Worm (Caenorhabditis elegans) whole organism, L1 larva: ENCODE results near the gene dyci-1.
A peak's percentile ranks its signal among the peaks of the same experiment; 100 is the strongest.

Source experiments
- C34B4.2 ChIP-seq: sonication (generic microtip); optimal IDR thresholded peaks from 2 replicates; lab custom pipeline; 2017; ENCODE audit warnings: mild to moderate bottlenecking, missing genetic modification characterization, missing compliant biosample characterization
- F16B12.6 ChIP-seq: fragments of 150-350 bp; optimal IDR thresholded peaks from 2 replicates; lab custom pipeline; 2014; ENCODE audit warnings: missing biosample characterization, missing genetic modification characterization
- Y116A8C.19 ChIP-seq: sonication (generic microtip); optimal IDR thresholded peaks from 2 replicates; lab custom pipeline; 2016; ENCODE audit warnings: missing compliant biosample characterization, missing genetic modification characterization, borderline replicate concordance
- aha-1 ChIP-seq: fragments of 150-350 bp; optimal IDR thresholded peaks from 2 replicates; lab custom pipeline; 2014; ENCODE audit warnings: missing biosample characterization, missing genetic modification characterization
- ama-1 ChIP-seq: fragments of 150-350 bp; optimal IDR thresholded peaks from 2 replicates; lab custom pipeline; 2014
- blmp-1 ChIP-seq: fragments of 150-350 bp; optimal IDR thresholded peaks from 2 replicates; lab custom pipeline; 2014; ENCODE audit warnings: missing biosample characterization, missing genetic modification characterization
- ceh-8 ChIP-seq: fragments of 200-800 bp; sonication (Bioruptor generic); optimal IDR thresholded peaks from 2 replicates; lab custom pipeline; 2018; ENCODE audit warnings: mild to moderate bottlenecking, missing genetic modification characterization, moderate library complexity, missing compliant biosample characterization
- ceh-82 ChIP-seq, 3 experiments: fragments of 150-350 bp in 1 of 3; sonication (generic microtip) in 2 of 3; optimal IDR thresholded peaks; 2 replicates each; lab custom pipeline; 2014 to 2017; ENCODE audit warnings: missing biosample characterization in 3 of 3, missing genetic modification characterization in 3 of 3
- ces-1 ChIP-seq: fragments of 150-350 bp; optimal IDR thresholded peaks from 2 replicates; lab custom pipeline; 2014; ENCODE audit warnings: missing biosample characterization, missing genetic modification reagents, missing genetic modification characterization
- dpl-1 ChIP-seq, 3 experiments: fragments of 150-350 bp in 2 of 3; sonication (generic microtip) in 1 of 3; optimal IDR thresholded peaks; 2 replicates each; lab custom pipeline; 2014 to 2017; ENCODE audit warnings: missing biosample characterization in 3 of 3, missing genetic modification characterization in 3 of 3, missing genetic modification reagents in 3 of 3
- efl-3 ChIP-seq: fragments of 200-800 bp; sonication (Bioruptor generic); optimal IDR thresholded peaks from 2 replicates; lab custom pipeline; 2018; ENCODE audit warnings: mild to moderate bottlenecking, missing genetic modification characterization, missing compliant biosample characterization
- elt-3 ChIP-seq, 6 experiments: fragments of 150-350 bp in 1 of 6; sonication (generic microtip); optimal IDR thresholded peaks; 2 replicates each; lab custom pipeline; 2017 to 2018; ENCODE audit warnings: missing biosample characterization in 6 of 6, missing genetic modification characterization in 6 of 6, inconsistent platforms in 1 of 6
- ets-5 ChIP-seq: fragments of 200-800 bp; sonication (Bioruptor generic); IDR thresholded peaks from 2 replicates; pipeline ENCODE4 v1.3.6; 2022; ENCODE audit warnings: missing genetic modification characterization, missing compliant biosample characterization
- fkh-10 ChIP-seq: sonication (generic microtip); optimal IDR thresholded peaks from 2 replicates; lab custom pipeline; 2017; ENCODE audit warnings: missing biosample characterization, missing genetic modification reagents, missing genetic modification characterization
- fkh-8 ChIP-seq: sonication (generic microtip); optimal IDR thresholded peaks from 2 replicates; lab custom pipeline; 2016; ENCODE audit warnings: mild to moderate bottlenecking, missing genetic modification characterization, missing compliant biosample characterization
- fos-1 ChIP-seq: fragments of 150-350 bp; optimal IDR thresholded peaks from 2 replicates; lab custom pipeline; 2014; ENCODE audit warnings: missing biosample characterization, missing genetic modification characterization
- grh-1 ChIP-seq: fragments of 200-800 bp; sonication (Bioruptor generic); IDR thresholded peaks from 2 replicates; pipeline ENCODE4 v1.3.6; 2022; ENCODE audit warnings: missing genetic modification reagents, missing genetic modification characterization, missing compliant biosample characterization
- hlh-4 ChIP-seq: sonication (generic microtip); optimal IDR thresholded peaks from 2 replicates; lab custom pipeline; 2016; ENCODE audit warnings: mild to moderate bottlenecking, missing genetic modification characterization, missing compliant biosample characterization
- isw-1 ChIP-seq: fragments of 200-800 bp; sonication (Bioruptor generic); IDR thresholded peaks from 2 replicates; pipeline ENCODE4 v1.3.6; 2022; ENCODE audit warnings: missing genetic modification characterization, missing compliant biosample characterization
- jun-1 ChIP-seq: fragments of 150-350 bp; optimal IDR thresholded peaks from 2 replicates; lab custom pipeline; 2014; ENCODE audit warnings: missing biosample characterization, missing genetic modification reagents, missing genetic modification characterization
- lin-14 ChIP-seq: fragments of 200-800 bp; sonication (Bioruptor generic); optimal IDR thresholded peaks from 2 replicates; lab custom pipeline; 2018; ENCODE audit warnings: mild to moderate bottlenecking, missing genetic modification characterization, moderate library complexity, missing compliant biosample characterization
- lin-35 ChIP-seq, 2 experiments: fragments of 150-350 bp; optimal IDR thresholded peaks; 2 replicates each; lab custom pipeline; 2014; ENCODE audit warnings: missing biosample characterization in 2 of 2, missing genetic modification characterization in 2 of 2, missing genetic modification reagents in 2 of 2
- lir-3 ChIP-seq: sonication (generic microtip); optimal IDR thresholded peaks from 2 replicates; lab custom pipeline; 2016; ENCODE audit warnings: mild to moderate bottlenecking, missing genetic modification characterization, moderate library complexity, missing compliant biosample characterization; ENCODE audit not compliant: poor library complexity
- lsy-2 ChIP-seq, 2 experiments: fragments of 150-350 bp; optimal IDR thresholded peaks; 2 replicates each; lab custom pipeline; 2014; ENCODE audit warnings: missing biosample characterization in 2 of 2, missing genetic modification characterization in 2 of 2
- mab-9 ChIP-seq: fragments of 200-800 bp; sonication (Bioruptor generic); IDR thresholded peaks from 2 replicates; pipeline ENCODE4 v1.3.6; 2022; ENCODE audit warnings: missing genetic modification reagents, missing genetic modification characterization, missing compliant biosample characterization
- mdl-1 ChIP-seq, 2 experiments: fragments of 150-350 bp; optimal IDR thresholded peaks; 2 replicates each; lab custom pipeline; 2014 to 2017; ENCODE audit warnings: missing biosample characterization in 2 of 2, missing genetic modification characterization in 2 of 2, inconsistent platforms in 1 of 2
- mef-2 ChIP-seq: fragments of 150-350 bp; optimal IDR thresholded peaks from 2 replicates; lab custom pipeline; 2014; ENCODE audit warnings: missing biosample characterization, missing genetic modification characterization
- nhr-20 ChIP-seq: sonication (generic microtip); optimal IDR thresholded peaks from 2 replicates; lab custom pipeline; 2016; ENCODE audit warnings: mild to moderate bottlenecking, missing genetic modification characterization, missing compliant biosample characterization
- nhr-28 ChIP-seq: fragments of 150-350 bp; optimal IDR thresholded peaks from 2 replicates; lab custom pipeline; 2014; ENCODE audit warnings: missing biosample characterization, missing genetic modification characterization
- nhr-47 ChIP-seq: sonication (generic microtip); optimal IDR thresholded peaks from 2 replicates; lab custom pipeline; 2016; ENCODE audit warnings: mild to moderate bottlenecking, missing genetic modification characterization, moderate library complexity, missing compliant biosample characterization
- nhr-71 ChIP-seq: sonication (generic microtip); optimal IDR thresholded peaks from 2 replicates; lab custom pipeline; 2016; ENCODE audit warnings: mild to moderate bottlenecking, missing genetic modification characterization, moderate library complexity, missing compliant biosample characterization
- nhr-76 ChIP-seq: sonication (generic microtip); optimal IDR thresholded peaks from 2 replicates; lab custom pipeline; 2017; ENCODE audit warnings: missing biosample characterization, missing genetic modification characterization
- nhr-77 ChIP-seq: fragments of 150-350 bp; optimal IDR thresholded peaks from 2 replicates; lab custom pipeline; 2014; ENCODE audit warnings: missing biosample characterization, missing genetic modification characterization
- pag-3 ChIP-seq: sonication (generic microtip); optimal IDR thresholded peaks from 2 replicates; lab custom pipeline; 2017; ENCODE audit warnings: missing genetic modification characterization, mild to moderate bottlenecking, missing compliant biosample characterization, antibody characterized with exemption, borderline replicate concordance; ENCODE audit not compliant: insufficient read depth
- rnt-1 ChIP-seq: sonication (generic microtip); optimal IDR thresholded peaks from 2 replicates; lab custom pipeline; 2016; ENCODE audit warnings: mild to moderate bottlenecking, missing genetic modification characterization, moderate library complexity, missing compliant biosample characterization
- sox-4 ChIP-seq: sonication (generic microtip); optimal IDR thresholded peaks from 2 replicates; lab custom pipeline; 2016; ENCODE audit warnings: missing genetic modification characterization, missing compliant biosample characterization
- sup-37 ChIP-seq: fragments of 200-800 bp; sonication (Bioruptor generic); optimal IDR thresholded peaks from 2 replicates; lab custom pipeline; 2018; ENCODE audit warnings: mild to moderate bottlenecking, missing genetic modification characterization, missing compliant biosample characterization
- swsn-7 ChIP-seq: sonication (generic microtip); optimal IDR thresholded peaks from 2 replicates; lab custom pipeline; 2016; ENCODE audit warnings: missing genetic modification characterization, missing compliant biosample characterization
- unc-30 ChIP-seq: sonication (generic microtip); optimal IDR thresholded peaks from 2 replicates; lab custom pipeline; 2017; ENCODE audit warnings: missing biosample characterization, missing genetic modification characterization
- unc-86 ChIP-seq: sonication (generic microtip); optimal IDR thresholded peaks from 2 replicates; lab custom pipeline; 2016; ENCODE audit warnings: missing genetic modification characterization, missing compliant biosample characterization
- ztf-11 ChIP-seq, 2 experiments: sonication (generic microtip); optimal IDR thresholded peaks; 2 replicates each; lab custom pipeline; 2016 to 2017; ENCODE audit warnings: missing genetic modification characterization in 2 of 2, missing biosample characterization in 1 of 2, missing compliant biosample characterization in 1 of 2

Gene dyci-1

DNA sequence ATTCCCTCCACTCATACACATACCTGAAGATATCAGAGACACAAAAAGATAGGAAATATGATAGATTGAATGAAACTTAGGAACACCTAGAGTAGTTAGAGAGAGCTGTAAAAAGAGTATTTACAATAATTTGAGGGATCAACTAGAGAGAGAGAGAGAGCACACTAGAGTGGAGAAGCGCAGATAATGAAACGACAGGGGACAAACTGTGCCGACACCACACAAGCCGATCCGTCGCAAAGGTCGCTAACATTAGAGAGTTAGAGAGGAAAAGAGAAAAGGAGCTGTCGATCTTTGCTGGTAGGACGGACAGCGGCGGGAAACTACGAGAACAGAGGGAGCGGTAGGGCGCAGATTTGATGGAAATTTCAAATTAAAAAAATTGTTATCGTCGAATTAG lies at the start of gene dyci-1 (continued):
- no peak for TF ChIP-seq isw-1 (GFP tag; lab: Robert Waterston, UW)
- no peak for TF ChIP-seq fkh-10 (GFP tag; lab: Kevin White, UChicago)
- peak; percentile 74 for TF ChIP-seq nhr-77 (tag; lab: Kevin White, UChicago)
- TF ChIP-seq ets-5: no peak
- TF ChIP-seq mef-2 (tag; lab: Kevin White, UChicago): no peak
- no peak for TF ChIP-seq ces-1 (GFP tag; lab: Kevin White, UChicago)
- no peak for TF ChIP-seq mab-9 (GFP tag; lab: Robert Waterston, UW)
- TF ChIP-seq pag-3: no peak
- no peak for TF ChIP-seq hlh-4 (tag; lab: Kevin White, UChicago)
- TF ChIP-seq ceh-82 (tag; optimal IDR thresholded peaks at IDR 0.05; lab: Kevin White, UChicago): no peak
- TF ChIP-seq lin-35 (GFP tag; optimal IDR thresholded peaks at IDR 0.05; lab: Kevin White, UChicago): peak; percentile 9 to 31
- TF ChIP-seq fos-1: no peak
- no peak for TF ChIP-seq C34B4.2
- TF ChIP-seq unc-30 (tag; lab: Kevin White, UChicago): no peak
- TF ChIP-seq swsn-7 (tag; lab: Kevin White, UChicago): peak; percentile 14
- TF ChIP-seq dpl-1 (GFP tag; optimal IDR thresholded peaks at IDR 0.05; lab: Kevin White, UChicago): peak in 2 of 3 experiments; percentile 19 to 23
- no peak for TF ChIP-seq grh-1 (GFP tag; lab: Robert Waterston, UW)
- no peak for TF ChIP-seq Y116A8C.19 (tag; lab: Kevin White, UChicago)
- TF ChIP-seq fkh-8 (tag; lab: Kevin White, UChicago): no peak
- TF ChIP-seq sox-4 (tag; lab: Kevin White, UChicago): no peak
- TF ChIP-seq lin-14 (GFP tag; lab: Kevin White, UChicago): peak; percentile 72
- TF ChIP-seq unc-86 (tag; lab: Kevin White, UChicago): no peak
- no peak for TF ChIP-seq F16B12.6 (tag; lab: Kevin White, UChicago)
- TF ChIP-seq nhr-20 (tag; lab: Kevin White, UChicago): peak; percentile 46
- peak; percentile 3 for TF ChIP-seq blmp-1 (tag; lab: Kevin White, UChicago)
- TF ChIP-seq ztf-11 (tag; optimal IDR thresholded peaks at IDR 0.05; lab: Kevin White, UChicago): no peak
- TF ChIP-seq ama-1 (lab: Kevin White, UChicago): no peak
- TF ChIP-seq rnt-1 (tag; lab: Kevin White, UChicago): peak; percentile 45
- TF ChIP-seq efl-3 (GFP tag; lab: Kevin White, UChicago): no peak
- no peak for TF ChIP-seq nhr-28 (tag; lab: Kevin White, UChicago)
- no peak for TF ChIP-seq nhr-76

ce11 chrIV:6834705-6835104 lies 49.6 kb upstream of the dyci-1 start:
- TF ChIP-seq nhr-76 (no peak), jun-1 (tag; lab: Kevin White, UChicago) (no peak), grh-1 (GFP tag; lab: Robert Waterston, UW) (no peak), fos-1 (no peak), mdl-1 (tag; optimal IDR thresholded peaks at IDR 0.05; lab: Kevin White, UChicago) (no peak), lin-14 (GFP tag; lab: Kevin White, UChicago) (peak; percentile 83), pag-3 (no peak), sup-37 (GFP tag; lab: Kevin White, UChicago) (no peak), lir-3 (tag; lab: Kevin White, UChicago) (no peak), nhr-47 (tag; lab: Kevin White, UChicago) (no peak), lsy-2 (tag; optimal IDR thresholded peaks at IDR 0.05; lab: Kevin White, UChicago) (peak in 1 of 2 experiments; percentile 19), ceh-82 (tag; optimal IDR thresholded peaks at IDR 0.05; lab: Kevin White, UChicago) (peak in 1 of 3 experiments; percentile 29), aha-1 (tag; lab: Kevin White, UChicago) (no peak), ceh-8 (GFP tag; lab: Kevin White, UChicago) (no peak), isw-1 (GFP tag; lab: Robert Waterston, UW) (peak; percentile 10; the same call in 1 of the 2 replicates), ces-1 (GFP tag; lab: Kevin White, UChicago) (peak; percentile 28), unc-86 (tag; lab: Kevin White, UChicago) (peak; percentile 50), fkh-8 (tag; lab: Kevin White, UChicago) (no peak), nhr-71 (tag; lab: Kevin White, UChicago) (peak; percentile 10), fkh-10 (GFP tag; lab: Kevin White, UChicago) (peak; percentile 86), elt-3 (tag; optimal IDR thresholded peaks at IDR 0.05; lab: Kevin White, UChicago) (no peak)
